Fruit fly (Drosophila melanogaster): ENCODE measurements around the gene CG13075.

CG13075 gene

DNA sequence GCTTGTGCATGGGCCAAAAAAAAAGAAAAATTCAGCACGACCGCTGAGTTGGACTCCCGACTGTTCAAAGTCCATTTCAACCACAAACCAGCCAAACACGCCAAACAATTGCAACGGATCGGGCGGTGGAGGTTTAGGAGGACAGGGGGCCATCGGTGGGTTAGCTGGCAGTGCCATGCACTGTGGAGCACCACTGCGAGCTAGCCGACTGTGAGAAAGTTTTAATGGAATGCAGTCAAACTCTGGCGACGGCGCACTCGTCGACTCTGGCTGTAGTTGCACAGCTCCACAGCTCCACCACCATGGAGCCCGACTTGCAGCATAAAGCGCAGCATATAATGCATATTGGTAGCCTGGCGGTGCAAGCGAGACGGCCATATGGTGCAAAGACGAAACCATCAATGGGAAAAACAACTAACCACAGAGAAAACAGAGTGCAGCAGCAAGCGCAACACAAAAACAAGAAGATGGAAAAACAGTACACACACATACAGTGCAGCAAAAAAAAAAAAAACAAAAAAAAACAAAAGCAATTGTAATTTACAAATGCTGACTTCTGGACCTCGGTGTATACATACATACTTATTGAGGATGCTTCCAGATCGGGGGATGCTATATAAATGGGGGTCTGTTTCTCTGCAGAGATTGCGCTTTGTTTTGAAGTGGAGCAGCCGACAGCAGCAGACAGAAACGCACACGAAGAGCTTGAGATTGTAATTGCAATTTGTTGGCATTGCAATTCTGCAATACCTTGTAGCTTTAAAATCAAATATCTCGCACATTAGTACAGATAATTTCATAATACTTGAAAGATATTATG lies 42.3 kb upstream of the CG13075 start:
- TF ChIP-seq tj (GFP tag; optimal IDR thresholded peaks at IDR 0.05) (peak; percentile 25), ovo (GFP tag; optimal IDR thresholded peaks at IDR 0.05) (no peak), Hr96 (GFP tag; optimal IDR thresholded peaks at IDR 0.05) (peak; percentile 8)

DNA sequence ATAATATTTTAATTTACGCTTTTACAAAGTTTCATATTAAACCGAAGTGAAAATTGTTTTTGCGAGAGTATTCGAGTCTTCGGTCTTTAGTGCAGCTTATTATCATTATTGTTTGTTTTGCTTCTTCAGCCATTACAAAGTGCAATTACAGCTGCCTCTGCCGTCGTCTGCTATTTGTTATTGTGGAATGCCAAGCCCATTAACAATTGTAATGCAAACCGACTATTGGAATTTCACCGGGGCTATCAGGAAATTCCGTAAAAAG lies 41.8 kb upstream of the CG13075 start:
- no peak for TF ChIP-seq tj (GFP tag; optimal IDR thresholded peaks at IDR 0.05)
- peak; percentile 84 for TF ChIP-seq kay (GFP tag; ENCODE audit: borderline replicate concordance)

DNA sequence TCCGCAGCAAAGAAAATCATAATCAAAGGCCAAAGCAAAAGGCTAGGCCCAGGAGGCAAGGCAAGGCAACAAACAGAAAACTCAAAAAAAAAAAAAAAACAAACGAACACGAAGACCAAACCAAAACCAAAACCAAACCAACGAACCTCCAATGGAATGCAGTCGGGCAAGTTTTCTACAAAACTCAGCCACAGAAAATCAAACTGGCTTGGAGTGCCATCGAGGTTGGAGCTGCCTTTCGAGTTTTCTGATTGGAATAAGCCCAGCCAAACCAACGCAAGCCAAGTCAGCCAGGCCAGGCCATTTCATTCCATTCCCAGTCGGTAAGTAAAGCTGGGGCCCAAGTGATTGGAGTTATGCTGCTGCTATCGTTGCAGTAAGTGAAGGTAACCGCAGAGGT lies 41.2 kb upstream of the CG13075 start:
- no peak for TF ChIP-seq bab1 (GFP tag; optimal IDR thresholded peaks at IDR 0.05)
- TF ChIP-seq CG33017 (tag; optimal IDR thresholded peaks at IDR 0.05): no peak
- TF ChIP-seq CG14711 (tag; optimal IDR thresholded peaks at IDR 0.05): no peak
- no peak for TF ChIP-seq CG12768 (GFP tag; optimal IDR thresholded peaks at IDR 0.05)

DNA sequence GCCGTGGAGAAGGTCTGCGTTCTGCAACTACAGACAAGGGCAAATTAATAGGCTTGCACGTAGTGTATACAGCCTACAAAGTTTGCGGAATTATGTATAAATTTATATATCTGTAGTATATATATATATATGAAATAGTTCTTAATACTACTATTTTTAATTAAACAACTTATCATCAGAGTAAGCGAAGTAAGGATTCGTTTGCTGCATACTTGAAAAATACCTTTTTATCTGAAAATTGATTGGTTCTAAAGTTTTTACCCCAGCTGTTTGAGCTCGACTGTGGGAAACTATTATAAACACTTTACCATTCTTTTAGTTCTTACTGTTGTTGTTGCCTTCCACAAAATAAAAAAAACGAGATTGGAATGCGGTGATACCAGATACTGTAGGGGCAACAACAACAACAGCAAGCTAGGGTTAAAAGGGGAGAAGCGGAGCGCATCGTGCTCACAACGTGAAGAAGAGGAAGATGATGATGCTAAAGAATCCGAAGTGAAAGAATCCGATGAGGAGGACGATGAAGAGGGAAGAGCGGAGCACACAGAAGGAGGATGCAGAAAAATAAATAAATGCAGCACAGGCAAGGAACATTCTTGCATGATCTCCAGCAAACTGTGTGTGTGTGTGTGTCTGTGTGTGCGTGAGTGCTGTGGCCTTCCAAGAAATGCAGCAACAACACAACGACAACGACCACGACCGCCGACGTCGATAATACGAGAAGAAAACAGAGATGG lies 40.6 kb upstream of the CG13075 start:
- TF ChIP-seq pad (GFP tag; optimal IDR thresholded peaks at IDR 0.05): no peak
- TF ChIP-seq CG11617 (GFP tag; optimal IDR thresholded peaks at IDR 0.05): no peak
- no peak for TF ChIP-seq Crg-1 (GFP tag; optimal IDR thresholded peaks at IDR 0.05)
- no peak for TF ChIP-seq CG33017 (tag; optimal IDR thresholded peaks at IDR 0.05)
- TF ChIP-seq ovo (GFP tag; optimal IDR thresholded peaks at IDR 0.05): no peak
- TF ChIP-seq tj (GFP tag; optimal IDR thresholded peaks at IDR 0.05): peak; percentile 17
- TF ChIP-seq cnc (optimal IDR thresholded peaks at IDR 0.05): no peak
- TF ChIP-seq CG5204 (GFP tag; optimal IDR thresholded peaks at IDR 0.05): no peak
- peak; percentile 42 for TF ChIP-seq CG14711 (tag; optimal IDR thresholded peaks at IDR 0.05)
- no peak for TF ChIP-seq Mnt (GFP tag; optimal IDR thresholded peaks at IDR 0.05)
- TF ChIP-seq Hr96 (GFP tag; optimal IDR thresholded peaks at IDR 0.05): no peak
- TF ChIP-seq CG12768 (GFP tag; optimal IDR thresholded peaks at IDR 0.05): no peak
- peak; percentile 16 for TF ChIP-seq CG7101 (tag; optimal IDR thresholded peaks at IDR 0.05)
- TF ChIP-seq kay (GFP tag; ENCODE audit: borderline replicate concordance): no peak
- peak; percentile 11 for TF ChIP-seq bab1 (GFP tag; optimal IDR thresholded peaks at IDR 0.05)
- TF ChIP-seq toe (GFP tag; optimal IDR thresholded peaks at IDR 0.05): no peak
- TF ChIP-seq CG7045 (GFP tag; optimal IDR thresholded peaks at IDR 0.05): no peak
- no peak for TF ChIP-seq CG1620 (GFP tag; optimal IDR thresholded peaks at IDR 0.05)
- TF ChIP-seq cic (GFP tag; optimal IDR thresholded peaks at IDR 0.05): no peak
- TF ChIP-seq Clk (GFP tag; optimal IDR thresholded peaks at IDR 0.05): no peak

DNA sequence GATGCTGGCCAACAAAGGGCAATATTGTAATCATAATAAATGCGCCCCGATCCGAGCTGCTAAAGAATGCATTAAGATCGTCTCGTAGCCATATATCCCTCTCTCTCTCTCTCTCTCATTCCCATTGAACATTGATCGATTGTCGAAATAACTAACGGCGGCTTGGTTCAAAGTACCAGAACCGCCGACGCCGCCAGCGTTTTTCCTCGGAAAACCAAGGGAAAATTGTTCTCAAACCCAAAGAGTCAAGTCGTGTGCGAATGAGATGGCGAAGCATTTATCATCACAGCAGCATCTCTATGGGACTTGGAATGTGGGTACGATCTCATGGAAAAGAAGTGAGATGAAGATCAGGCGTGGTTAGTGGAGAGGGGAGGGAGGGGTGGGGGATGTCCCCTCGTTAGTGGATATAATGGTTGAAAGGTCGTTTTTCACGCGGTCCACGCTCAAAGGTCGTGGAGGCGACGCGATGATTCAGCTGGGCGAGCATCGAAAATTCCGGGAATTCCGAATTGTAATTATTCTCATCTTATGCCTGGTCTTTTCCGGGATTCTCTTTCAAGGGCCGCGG lies 39.9 kb upstream of the CG13075 start:
- TF ChIP-seq cic (GFP tag; optimal IDR thresholded peaks at IDR 0.05): no peak
- no peak for TF ChIP-seq Mnt (GFP tag; optimal IDR thresholded peaks at IDR 0.05)
- TF ChIP-seq cnc (optimal IDR thresholded peaks at IDR 0.05): no peak
- no peak for TF ChIP-seq CG12768 (GFP tag; optimal IDR thresholded peaks at IDR 0.05)
- TF ChIP-seq toe (GFP tag; optimal IDR thresholded peaks at IDR 0.05): no peak
- TF ChIP-seq CG33017 (tag; optimal IDR thresholded peaks at IDR 0.05): no peak
- TF ChIP-seq pad (GFP tag; optimal IDR thresholded peaks at IDR 0.05): no peak
- no peak for TF ChIP-seq ovo (GFP tag; optimal IDR thresholded peaks at IDR 0.05)
- no peak for TF ChIP-seq CG14711 (tag; optimal IDR thresholded peaks at IDR 0.05)
- TF ChIP-seq tj (GFP tag; optimal IDR thresholded peaks at IDR 0.05): no peak

DNA sequence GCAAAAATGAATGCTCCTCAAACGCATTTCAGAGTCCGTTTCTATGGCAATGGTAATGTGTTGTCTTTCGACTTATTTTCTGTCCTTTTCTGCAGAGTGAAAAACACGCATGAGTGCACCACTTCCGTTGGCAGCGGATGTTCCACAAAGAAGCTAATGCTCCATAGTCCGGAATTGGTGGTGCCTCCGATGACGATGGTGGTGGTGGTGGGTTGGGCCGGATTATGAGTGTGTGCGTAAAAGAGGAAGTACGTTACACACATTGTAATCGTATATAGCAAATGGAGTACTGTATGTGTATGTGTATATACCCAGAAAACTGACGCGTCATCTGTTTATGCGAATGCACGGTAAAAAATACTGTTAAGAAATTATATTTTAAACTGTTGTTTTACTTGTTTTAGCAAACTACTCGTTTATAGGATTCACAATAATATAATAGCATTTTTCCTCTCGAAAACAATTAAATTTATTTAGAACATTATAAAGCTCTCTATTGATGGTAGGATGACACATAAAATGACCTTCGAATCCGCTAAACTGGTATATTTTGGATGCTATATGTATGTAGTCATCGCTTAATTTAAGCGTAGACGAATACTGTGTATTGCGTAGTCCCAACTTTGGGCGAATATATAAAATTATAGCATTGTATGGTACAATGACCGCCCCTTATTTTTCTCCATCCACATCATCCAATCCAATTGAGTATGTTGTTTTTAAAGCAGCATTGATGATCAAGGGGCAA lies 38.5 kb upstream of the CG13075 start:
- TF ChIP-seq toe (GFP tag; optimal IDR thresholded peaks at IDR 0.05) (no peak), CG14711 (tag; optimal IDR thresholded peaks at IDR 0.05) (no peak), cic (GFP tag; optimal IDR thresholded peaks at IDR 0.05) (no peak), kay (GFP tag; ENCODE audit: borderline replicate concordance) (peak; percentile 96), tj (GFP tag; optimal IDR thresholded peaks at IDR 0.05) (peak; percentile 80), cnc (optimal IDR thresholded peaks at IDR 0.05) (peak in 1 of 2 experiments; percentile 15)

DNA sequence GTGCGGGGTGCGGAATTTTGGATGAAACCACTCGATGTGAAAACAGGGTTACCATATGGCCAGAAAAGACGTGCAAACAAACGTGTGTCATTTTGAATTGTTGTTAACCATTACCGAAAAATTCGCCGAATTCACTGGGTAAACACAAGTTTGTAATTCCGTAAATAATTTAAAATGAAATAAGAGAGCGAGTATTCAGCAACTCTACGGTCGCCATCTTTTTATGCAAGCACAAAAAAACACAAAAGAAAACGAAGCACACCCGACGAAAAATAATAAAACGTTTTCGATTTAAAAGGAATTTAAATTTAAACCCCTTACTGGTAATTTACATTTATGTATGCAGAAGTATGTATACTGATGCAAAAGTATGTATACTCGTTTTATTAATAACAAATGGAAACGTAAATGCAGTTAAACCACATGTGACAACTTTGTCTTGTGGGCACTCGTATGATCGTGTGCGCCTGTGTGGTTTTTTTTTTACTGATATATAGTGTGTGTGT lies 37.9 kb upstream of the CG13075 start:
- TF ChIP-seq CG33017 (tag; optimal IDR thresholded peaks at IDR 0.05) (peak; percentile 97), cnc (optimal IDR thresholded peaks at IDR 0.05) (no peak), cic (GFP tag; optimal IDR thresholded peaks at IDR 0.05) (no peak), kay (GFP tag; ENCODE audit: borderline replicate concordance) (peak; percentile 91), CG11617 (GFP tag; optimal IDR thresholded peaks at IDR 0.05) (peak; percentile 89), Mnt (GFP tag; optimal IDR thresholded peaks at IDR 0.05) (peak; percentile 75), Clk (GFP tag; optimal IDR thresholded peaks at IDR 0.05) (peak; percentile 81), CG7045 (GFP tag; optimal IDR thresholded peaks at IDR 0.05) (peak; percentile 89), Hr96 (GFP tag; optimal IDR thresholded peaks at IDR 0.05) (peak; percentile 66), CG5204 (GFP tag; optimal IDR thresholded peaks at IDR 0.05) (peak; percentile 88), bab1 (GFP tag; optimal IDR thresholded peaks at IDR 0.05) (peak; percentile 98), ovo (GFP tag; optimal IDR thresholded peaks at IDR 0.05) (peak; percentile 54), toe (GFP tag; optimal IDR thresholded peaks at IDR 0.05) (peak; percentile 42), CG14711 (tag; optimal IDR thresholded peaks at IDR 0.05) (peak; percentile 98), CG7101 (tag; optimal IDR thresholded peaks at IDR 0.05) (peak; percentile 96), tj (GFP tag; optimal IDR thresholded peaks at IDR 0.05) (peak; percentile 58), CG12768 (GFP tag; optimal IDR thresholded peaks at IDR 0.05) (peak; percentile 89), Crg-1 (GFP tag; optimal IDR thresholded peaks at IDR 0.05) (peak; percentile 30), CG1620 (GFP tag; optimal IDR thresholded peaks at IDR 0.05) (peak; percentile 67), pad (GFP tag; optimal IDR thresholded peaks at IDR 0.05) (peak; percentile 77)

All from whole organism, adult.